Fruit fly (Drosophila melanogaster): ENCODE data around the gene CG3430.

Gene CG3430

dm6 chr2L:6918517-6919202, 38.1 kb upstream of the CG3430 start, which contains the start of gene nop5 (continued):
- TF ChIP-seq gt (GFP tag; IDR thresholded peaks at IDR 0.05) = no peak
- TF ChIP-seq wor (GFP tag; IDR thresholded peaks at IDR 0.05) = no peak
- TF ChIP-seq toy (GFP tag; IDR thresholded peaks at IDR 0.05) = no peak
- TF ChIP-seq CG1024 (GFP tag; IDR thresholded peaks at IDR 0.05) = no peak
- TF ChIP-seq knrl (GFP tag; IDR thresholded peaks at IDR 0.05; ENCODE audit: partially characterized antibody) = no peak
- TF ChIP-seq row (GFP tag; IDR thresholded peaks at IDR 0.05) = peak; percentile 95
- peak; percentile 69 for TF ChIP-seq CG9817 (tag; optimal IDR thresholded peaks at IDR 0.05)
- TF ChIP-seq CG14050 (GFP tag; IDR thresholded peaks at IDR 0.05) = peak; percentile 26; the same call in 1 of the 3 replicates
- TF ChIP-seq zen2 (GFP tag; IDR thresholded peaks at IDR 0.05; ENCODE audit: partially characterized antibody) = no peak
- TF ChIP-seq CG10274 (GFP tag; optimal IDR thresholded peaks at IDR 0.05) = peak; percentile 3
- no peak for TF ChIP-seq CG14965 (GFP tag; optimal IDR thresholded peaks at IDR 0.05; ENCODE audit: borderline replicate concordance)
- TF ChIP-seq danr (GFP tag; IDR thresholded peaks at IDR 0.05) = no peak
- TF ChIP-seq CG15514 (GFP tag; optimal IDR thresholded peaks at IDR 0.05) = peak; percentile 27
- no peak for TF ChIP-seq Dad (GFP tag; optimal IDR thresholded peaks at IDR 0.05)
- no peak for TF ChIP-seq CG5953 (GFP tag; IDR thresholded peaks at IDR 0.05)
- no peak for TF ChIP-seq BEAF-32 (GFP tag; optimal IDR thresholded peaks at IDR 0.05)
- 0 out of 3 replicates have a peak, but pooled peaks have one; percentile 31 for TF ChIP-seq CG6791 (GFP tag; IDR thresholded peaks at IDR 0.05; ENCODE audit: partially characterized antibody)
- TF ChIP-seq CG3065 (GFP tag; optimal IDR thresholded peaks at IDR 0.05) = no peak
- no peak for TF ChIP-seq Jarid2 (GFP tag; optimal IDR thresholded peaks at IDR 0.05)
- TF ChIP-seq CG6813 (GFP tag; optimal IDR thresholded peaks at IDR 0.05) = no peak
- TF ChIP-seq scrt (GFP tag; optimal IDR thresholded peaks at IDR 0.05) = no peak
- TF ChIP-seq Dll (GFP tag; IDR thresholded peaks at IDR 0.05; ENCODE audit: partially characterized antibody) = no peak
- no peak for TF ChIP-seq D (optimal IDR thresholded peaks at IDR 0.05)
- peak; percentile 69 for TF ChIP-seq D (GFP tag; optimal IDR thresholded peaks at IDR 0.05)
- TF ChIP-seq HLHmδ (GFP tag; optimal IDR thresholded peaks at IDR 0.05) = peak; percentile 43
- 0 out of 3 replicates have a peak, but pooled peaks have one; percentile 8 for TF ChIP-seq zfh1 (GFP tag; IDR thresholded peaks at IDR 0.05)
- no peak for TF ChIP-seq hth (optimal IDR thresholded peaks at IDR 0.05)
- TF ChIP-seq CG7786 (GFP tag; optimal IDR thresholded peaks at IDR 0.05) = no peak
- no peak for TF ChIP-seq Hr39 (optimal IDR thresholded peaks at IDR 0.05)
- peak; percentile 89 for TF ChIP-seq CG2678 (tag; optimal IDR thresholded peaks at IDR 0.05)
- no peak for TF ChIP-seq CG11723 (GFP tag; optimal IDR thresholded peaks at IDR 0.05)
- TF ChIP-seq CG9215 (GFP tag; IDR thresholded peaks at IDR 0.05) = peak; percentile 37; the same call in 1 of the 2 replicates
- TF ChIP-seq gsb-n (tag; optimal IDR thresholded peaks at IDR 0.05) = no peak
- no peak for TF ChIP-seq bowl (GFP tag; IDR thresholded peaks at IDR 0.05)
- no peak for TF ChIP-seq NC2α (GFP tag; optimal IDR thresholded peaks at IDR 0.05)
- peak; percentile 69 for TF ChIP-seq CG8388 (GFP tag; optimal IDR thresholded peaks at IDR 0.05)
- peak; percentile 33 for TF ChIP-seq CG6654 (GFP tag; optimal IDR thresholded peaks at IDR 0.05)
- TF ChIP-seq her (GFP tag; optimal IDR thresholded peaks at IDR 0.05) = no peak
- peak; percentile 35 for TF ChIP-seq tin (GFP tag; optimal IDR thresholded peaks at IDR 0.05)
- peak; percentile 30; the same call in 1 of the 2 replicates for TF ChIP-seq CG13287 (GFP tag; IDR thresholded peaks at IDR 0.05; ENCODE audit: partially characterized antibody)
- no peak for TF ChIP-seq Mrtf (GFP tag; IDR thresholded peaks at IDR 0.05)
- no peak for TF ChIP-seq jing (GFP tag; optimal IDR thresholded peaks at IDR 0.05)
- no peak for TF ChIP-seq nau (GFP tag; optimal IDR thresholded peaks at IDR 0.05)
- no peak for TF ChIP-seq Vsx1 (GFP tag; optimal IDR thresholded peaks at IDR 0.05)
- TF ChIP-seq Hr51 (GFP tag; optimal IDR thresholded peaks at IDR 0.05) = no peak
- 0 out of 3 replicates have a peak, but pooled peaks have one; percentile 44 for TF ChIP-seq H15 (GFP tag; IDR thresholded peaks at IDR 0.05)
- TF ChIP-seq CG8765 (GFP tag; IDR thresholded peaks at IDR 0.05) = no peak
- TF ChIP-seq CG11085 (GFP tag; IDR thresholded peaks at IDR 0.05) = no peak
- no peak for TF ChIP-seq Atf-2 (GFP tag; optimal IDR thresholded peaks at IDR 0.05)
- peak; percentile 82 for TF ChIP-seq Nf-YC (tag; optimal IDR thresholded peaks at IDR 0.05)

Measured in whole organism, embryonic.